Fruit fly (Drosophila melanogaster) ovary, adult (tissue): Measurements from ENCODE around the gene Ork1.

Experiments used
- CG17801 ChIP-seq: fragments of 200-800 bp; optimal IDR thresholded peaks from 2 replicates; lab custom pipeline; 2019; ENCODE audit warnings: missing biosample characterization, mild to moderate bottlenecking, missing genetic modification characterization, moderate library complexity; ENCODE audit not compliant: partially characterized antibody

The Ork1 gene

DNA sequence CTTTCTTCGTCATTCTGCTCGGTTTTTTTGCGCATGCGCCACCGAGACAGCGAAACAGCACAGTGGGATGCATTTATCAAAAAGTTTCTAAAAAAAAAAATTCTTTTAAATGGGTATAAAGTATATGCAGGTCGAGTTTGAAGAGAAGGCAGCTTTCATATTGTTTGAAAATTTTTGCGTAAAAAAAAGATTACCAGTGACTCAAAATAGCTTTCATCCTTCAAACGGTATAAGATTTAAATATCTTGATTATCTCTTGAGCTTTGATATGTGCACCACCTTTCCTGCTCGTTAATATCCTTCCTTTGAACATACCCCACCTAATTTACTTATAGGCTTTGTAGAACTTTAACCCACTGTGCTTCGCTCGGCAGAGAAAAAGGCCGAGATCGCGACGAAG, 14.0 kb upstream of the Ork1 start:
- TF ChIP-seq CG17801 (GFP tag; lab: Kevin White, UChicago), result peak; percentile 36

DNA sequence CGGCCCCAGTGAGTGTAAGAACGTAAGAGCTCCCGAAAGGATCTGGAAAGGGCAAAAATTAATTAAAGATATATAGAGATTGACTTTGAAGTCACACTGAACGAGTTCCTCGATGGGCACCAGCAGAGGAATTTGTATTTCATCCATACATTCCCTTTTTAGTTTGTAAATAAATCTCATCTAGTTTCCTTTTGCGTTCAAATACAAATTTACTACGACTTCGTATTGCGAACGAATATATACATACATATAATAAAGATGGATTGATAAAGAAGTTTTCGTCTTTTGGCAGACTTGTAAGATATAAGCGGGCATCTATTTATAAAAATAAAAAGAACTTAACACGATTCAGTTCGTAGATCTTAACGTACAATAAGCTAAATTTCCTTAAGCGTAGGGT, 8.6 kb upstream of the Ork1 start, which contains the start of gene CG15208:
Gene CG15208, plus strand, starts transcription at position 301 of the 400 bp plus-strand sequence.
- TF ChIP-seq CG17801 (GFP tag; lab: Kevin White, UChicago), result no peak

DNA sequence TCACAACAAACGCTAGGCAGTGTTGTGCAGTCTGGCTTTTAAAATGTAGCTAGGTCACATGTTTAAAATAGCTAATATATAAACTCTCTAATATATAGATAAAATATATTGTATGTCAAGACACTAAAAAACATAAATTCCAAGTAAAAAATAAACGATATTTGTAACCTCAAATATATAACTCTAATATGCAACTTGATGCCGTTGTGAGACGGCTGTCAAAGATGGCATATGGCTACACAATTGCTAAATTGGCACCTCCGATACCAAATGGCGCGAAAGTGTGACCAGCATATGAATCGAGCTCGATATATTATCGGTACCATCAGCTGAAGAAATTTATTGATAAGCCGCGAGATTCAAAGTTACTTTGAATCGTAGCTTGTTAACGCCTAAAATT, 8.2 kb upstream of the Ork1 start, which contains the start of gene CG1582:
Gene CG1582, minus strand, starts transcription at position 71 of the 400 bp plus-strand sequence.
- TF ChIP-seq CG17801 (GFP tag; lab: Kevin White, UChicago), result peak; percentile 64

DNA sequence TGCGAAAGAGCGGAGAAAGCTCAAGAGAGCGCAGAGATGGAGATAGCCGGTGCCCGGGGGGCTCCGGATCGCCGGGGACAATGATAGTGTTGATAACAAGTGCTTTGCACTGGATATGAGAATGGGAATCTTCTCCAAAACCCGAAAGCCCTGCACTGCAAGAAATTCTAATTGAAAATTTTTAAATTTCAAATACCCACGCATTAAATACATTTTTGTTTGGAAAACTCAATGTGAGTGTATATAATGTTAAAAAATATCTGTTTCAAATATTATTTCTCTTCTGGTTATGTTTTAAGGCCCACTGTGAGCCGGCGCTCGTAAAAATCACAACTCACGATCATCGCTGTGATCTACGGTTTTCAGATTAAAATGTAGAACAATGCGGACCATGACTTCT, 2.2 kb upstream of the Ork1 start:
- TF ChIP-seq CG17801 (GFP tag; lab: Kevin White, UChicago), result peak; percentile 40

DNA sequence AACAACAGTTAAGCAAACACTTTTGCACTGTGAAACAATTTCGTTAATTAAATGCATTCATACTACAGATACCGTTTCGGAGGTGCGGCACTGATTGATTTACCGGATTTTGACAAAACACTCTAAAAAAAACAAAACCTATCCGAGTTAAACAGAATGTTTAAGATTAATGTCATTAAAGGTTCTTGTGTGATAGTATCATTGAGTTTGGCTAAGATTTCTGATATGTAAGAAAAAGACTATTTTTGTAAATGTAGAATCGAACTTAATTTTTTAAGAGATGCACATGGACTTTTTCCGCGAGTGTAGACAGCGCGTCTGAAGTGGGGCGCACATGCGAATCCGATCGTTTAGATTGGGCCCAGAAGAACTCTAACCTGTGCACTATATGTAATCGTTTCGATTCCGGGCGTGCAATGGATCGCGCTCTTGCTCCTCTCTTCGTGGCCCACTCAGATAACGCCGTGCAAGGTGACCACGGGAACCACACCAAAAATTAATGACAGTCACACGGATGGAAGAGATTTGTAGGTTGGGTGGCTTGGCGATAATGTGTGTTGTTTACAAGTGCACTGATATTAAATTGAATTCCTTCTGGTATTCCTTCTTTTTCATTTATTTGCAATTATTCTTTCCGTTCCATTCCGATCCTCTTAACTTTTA, 964 bp downstream of the Ork1 start:
- peak; percentile 47 for TF ChIP-seq CG17801 (GFP tag; lab: Kevin White, UChicago)

DNA sequence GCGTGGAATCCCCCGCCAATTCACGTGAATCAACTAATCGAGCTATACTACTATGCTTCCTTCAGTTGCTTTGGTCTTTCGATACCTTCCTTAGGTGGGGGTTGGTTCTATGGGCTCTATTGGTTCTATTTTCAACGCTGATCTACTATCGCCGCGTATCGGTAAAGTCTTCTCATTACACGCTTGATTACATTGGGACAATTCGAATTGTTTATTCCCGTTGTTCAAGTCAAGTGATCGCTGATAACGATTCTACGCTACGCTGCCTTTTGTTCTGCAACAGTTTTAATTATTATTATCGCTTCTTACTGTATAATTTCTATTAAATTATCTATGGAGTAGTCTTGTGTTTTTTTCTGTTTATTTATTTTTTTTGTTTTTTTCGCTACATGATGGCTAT, 3.4 kb downstream of the Ork1 start:
- no peak for TF ChIP-seq CG17801 (GFP tag; lab: Kevin White, UChicago)

DNA sequence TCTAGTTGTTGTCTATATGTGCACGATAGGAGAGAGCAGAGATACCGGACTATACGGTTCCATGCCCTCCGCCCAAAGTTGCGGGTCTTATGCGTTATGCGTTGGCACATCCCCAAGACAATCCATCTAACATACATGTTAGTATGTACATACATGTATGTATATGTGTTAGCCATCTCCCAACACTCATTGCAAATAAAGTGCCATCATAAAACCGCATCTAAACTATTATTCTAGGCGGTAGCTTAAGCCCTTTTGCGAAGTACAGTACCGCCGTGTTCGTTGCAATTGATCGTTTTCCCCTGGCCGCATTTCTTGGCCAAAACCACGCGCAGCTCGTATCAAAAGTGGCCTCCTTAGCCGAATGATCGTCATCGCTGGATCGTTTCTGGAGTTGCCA, 4.6 kb downstream of the Ork1 start:
- TF ChIP-seq CG17801 (GFP tag; lab: Kevin White, UChicago), result no peak

DNA sequence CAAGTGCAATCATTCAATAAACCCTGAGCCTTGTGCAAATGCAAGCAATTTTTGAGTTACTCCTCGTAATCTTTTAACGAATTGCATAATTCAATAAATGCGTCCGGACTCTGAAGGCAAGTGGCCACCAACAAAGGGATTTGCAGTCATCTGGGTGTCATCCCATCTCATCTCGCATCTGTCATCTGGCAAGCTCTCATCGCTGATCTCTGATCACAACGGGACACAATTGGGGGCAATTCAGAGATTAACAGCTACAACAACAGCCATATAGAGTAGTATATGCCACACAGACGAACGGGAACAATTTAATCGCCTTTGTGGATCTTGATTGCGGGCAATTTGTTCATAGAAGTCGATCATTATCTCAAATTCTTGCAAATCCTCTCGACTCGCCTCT, 7.3 kb downstream of the Ork1 start:
- TF ChIP-seq CG17801 (GFP tag; lab: Kevin White, UChicago), result no peak

DNA sequence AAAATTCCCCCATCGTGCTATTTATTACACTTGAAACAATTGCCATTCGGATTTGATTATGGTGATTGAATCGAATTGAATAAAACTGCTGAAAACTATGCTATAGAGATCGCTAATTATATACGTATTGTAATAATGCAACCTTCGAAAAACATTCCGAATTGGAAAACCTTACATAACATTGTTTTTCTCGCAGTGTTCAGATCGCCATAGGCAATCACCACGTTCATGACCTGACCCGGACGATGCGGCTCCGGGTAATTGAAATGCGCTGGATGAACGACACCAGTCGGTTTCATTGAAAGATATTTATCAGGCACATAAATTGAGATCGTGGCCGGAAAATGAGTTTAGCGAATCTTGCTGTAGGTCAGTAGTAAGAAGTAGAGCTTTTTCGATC, 8.3 kb downstream of the Ork1 start:
- TF ChIP-seq CG17801 (GFP tag; lab: Kevin White, UChicago), result no peak

DNA sequence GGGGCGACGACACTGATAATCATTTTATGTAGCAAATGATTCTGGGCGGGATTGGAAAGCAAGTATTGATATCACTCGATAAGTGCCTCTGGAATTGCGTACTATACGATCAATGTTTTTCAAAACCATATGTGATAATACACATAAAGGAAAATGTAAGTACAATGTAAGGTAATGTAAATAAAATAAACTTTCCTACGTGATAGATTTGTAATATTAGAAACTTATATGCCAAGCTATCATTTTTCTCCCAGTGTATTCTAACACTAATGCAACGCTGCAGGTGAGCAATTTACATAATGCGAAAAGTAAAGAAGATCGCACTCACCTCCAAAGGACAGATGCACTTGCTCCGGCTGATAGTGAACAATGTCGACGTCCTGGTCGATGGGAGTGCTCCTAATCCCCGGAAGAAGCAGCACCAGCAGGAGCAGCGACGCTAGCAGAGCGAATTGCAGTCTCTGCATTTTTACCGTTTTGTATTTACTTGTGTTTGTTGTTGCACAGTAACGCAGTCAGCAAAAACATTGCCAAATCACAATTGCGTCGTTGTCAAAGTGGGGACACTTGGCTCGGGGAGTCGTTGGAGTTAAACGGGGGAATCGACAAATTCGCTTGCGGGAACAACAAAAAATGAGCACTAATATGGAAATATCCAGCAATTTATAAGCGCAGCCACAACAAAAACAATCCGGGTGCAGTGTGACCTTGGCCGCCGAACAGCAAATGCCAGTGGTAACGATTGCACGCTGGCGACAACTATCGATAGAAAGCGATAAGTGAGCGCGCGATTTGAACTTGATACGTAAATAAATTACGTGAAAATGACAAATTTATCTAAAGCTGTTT, 13.7 kb downstream of the Ork1 start, which contains the start of gene CG1637:
Gene CG1637, minus strand, starts transcription at position 807 of the 849 bp plus-strand sequence.
- TF ChIP-seq CG17801 (GFP tag; lab: Kevin White, UChicago), result peak; percentile 9

DNA sequence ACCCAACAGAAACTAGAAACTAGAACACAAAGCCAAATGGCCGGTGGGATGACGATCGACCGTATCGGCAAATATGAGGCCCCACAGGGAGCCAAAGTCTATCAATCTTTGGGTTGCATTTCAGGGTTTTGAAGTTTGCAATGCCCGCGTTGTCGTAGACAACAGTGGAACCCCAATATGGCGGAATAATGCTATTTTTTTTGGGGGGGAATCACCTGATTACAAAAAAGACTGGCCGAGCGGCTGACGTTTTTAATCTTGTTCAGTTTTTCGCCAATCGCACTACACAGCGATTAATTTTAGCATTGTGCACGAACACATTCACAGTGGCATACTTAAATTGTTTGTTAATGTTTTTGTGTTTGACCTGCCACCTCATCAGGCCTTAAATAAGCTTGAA, 14.6 kb downstream of the Ork1 start:
- no peak for TF ChIP-seq CG17801 (GFP tag; lab: Kevin White, UChicago)

DNA sequence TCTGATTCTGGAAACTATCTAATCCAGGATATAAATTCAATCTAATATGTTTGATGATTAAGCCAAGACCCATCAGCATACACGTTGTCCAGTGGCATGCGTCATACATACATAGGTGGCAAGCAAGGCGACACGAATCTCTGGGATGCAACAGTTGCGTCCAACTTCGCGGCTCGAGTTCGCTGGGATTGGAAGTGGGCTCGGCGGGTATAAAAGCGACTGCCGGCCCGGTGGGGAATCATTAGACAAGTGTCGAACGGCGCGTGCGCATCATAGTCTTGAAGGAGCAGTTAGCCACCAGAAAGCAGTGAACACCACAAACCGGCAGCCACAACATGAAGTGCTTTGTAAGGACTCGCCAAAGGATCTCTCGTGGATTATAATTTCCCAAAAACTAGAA, 22.0 kb downstream of the Ork1 start, which contains the start of gene CG2157:
Gene CG2157, plus strand, starts transcription at position 240 of the 400 bp plus-strand sequence.
- TF ChIP-seq CG17801 (GFP tag; lab: Kevin White, UChicago), result no peak

DNA sequence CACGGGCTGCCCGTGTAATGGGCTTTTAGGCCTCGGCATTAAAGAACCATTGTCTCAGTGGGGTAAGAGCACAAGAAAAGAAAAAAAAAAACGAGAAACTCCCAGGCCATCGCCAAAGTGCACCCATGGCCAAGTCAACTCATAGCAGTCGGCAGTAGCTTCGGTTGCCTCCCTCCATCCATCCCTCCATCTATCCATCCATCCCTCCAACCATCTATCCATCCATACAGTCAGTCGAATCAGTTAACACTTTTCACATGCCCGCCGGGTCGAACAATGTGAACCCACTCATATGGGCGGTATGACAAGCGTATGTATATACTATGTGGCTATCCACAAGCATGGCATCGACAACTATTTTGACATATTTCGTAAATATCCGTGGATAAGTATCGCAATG, 23.4 kb downstream of the Ork1 start:
- TF ChIP-seq CG17801 (GFP tag; lab: Kevin White, UChicago), result no peak

DNA sequence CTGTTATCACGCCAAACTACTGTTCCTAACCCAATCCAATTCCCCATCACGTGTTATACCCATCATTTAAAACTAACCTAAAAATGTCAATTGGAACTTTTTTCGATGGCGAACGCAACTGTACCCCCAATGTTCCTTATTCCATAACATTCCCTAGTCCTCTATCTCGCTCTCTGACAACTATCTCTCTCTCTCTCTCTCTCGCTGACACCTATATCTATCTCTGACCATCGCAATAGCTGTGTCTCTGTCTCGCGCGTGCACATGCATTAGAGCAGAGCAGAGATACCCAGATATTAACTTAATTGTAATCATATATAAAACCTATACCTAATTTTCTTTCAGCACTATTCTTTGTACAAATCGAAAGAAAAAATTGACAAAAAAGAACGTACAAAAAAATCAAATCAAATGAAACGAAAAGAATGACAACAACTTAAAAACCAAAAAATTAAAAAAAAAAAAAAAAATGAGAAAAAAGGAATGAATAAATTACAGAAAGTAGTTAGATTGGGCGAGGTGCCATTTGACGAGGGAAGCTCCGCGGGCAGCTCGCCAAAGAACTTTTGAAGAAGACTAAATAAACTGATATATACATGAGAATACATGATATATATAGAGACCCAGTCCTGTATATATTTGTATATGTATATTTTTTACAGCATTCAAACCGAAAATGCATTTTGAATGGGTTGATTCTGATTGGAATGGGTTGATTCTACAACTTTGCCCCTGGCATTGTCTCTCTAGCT, 25.3 kb downstream of the Ork1 start:
- TF ChIP-seq CG17801 (GFP tag; lab: Kevin White, UChicago), result no peak

DNA sequence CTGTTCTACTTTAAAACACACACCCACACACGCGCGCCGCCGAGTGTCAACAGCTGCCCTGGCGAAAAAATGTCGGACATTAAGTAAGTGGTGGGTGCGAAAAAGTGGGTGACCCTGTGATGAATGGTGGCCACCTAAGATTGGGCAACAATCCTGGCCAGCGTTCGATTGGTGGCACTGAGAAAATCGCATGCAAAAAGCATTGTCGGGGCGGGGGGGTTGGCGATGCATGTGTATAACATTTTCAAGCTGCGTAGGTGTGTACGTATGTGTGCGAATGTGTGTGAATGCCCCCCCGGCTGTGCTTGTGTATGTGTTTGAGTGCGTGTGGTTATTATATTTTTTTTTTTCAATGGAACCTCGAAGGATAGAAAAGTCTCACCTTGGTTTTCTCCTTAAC, 33.2 kb downstream of the Ork1 start:
- no peak for TF ChIP-seq CG17801 (GFP tag; lab: Kevin White, UChicago)
